Worm (Caenorhabditis elegans) whole organism, L1 larva: ENCODE measurements around the gene sto-6.

Experiments
- ama-1 ChIP-seq: fragments of 150-350 bp; optimal IDR thresholded peaks from 2 replicates; lab custom pipeline; 2014
- blmp-1 ChIP-seq: fragments of 150-350 bp; optimal IDR thresholded peaks from 2 replicates; lab custom pipeline; 2014; ENCODE audit warnings: missing biosample characterization, missing genetic modification characterization
- ceh-90 ChIP-seq: sonication (generic microtip); optimal IDR thresholded peaks from 2 replicates; lab custom pipeline; 2016; ENCODE audit warnings: missing genetic modification characterization, missing compliant biosample characterization
- egl-27 ChIP-seq, 2 experiments: fragments of 150-350 bp in 1 of 2; sonication (generic microtip); optimal IDR thresholded peaks; 3 replicates each; lab custom pipeline; 2017 to 2018; ENCODE audit warnings: missing biosample characterization in 2 of 2, missing genetic modification characterization in 2 of 2, missing genetic modification reagents in 2 of 2
- elt-2 ChIP-seq: sonication (generic microtip); optimal IDR thresholded peaks from 2 replicates; lab custom pipeline; 2016; ENCODE audit warnings: missing genetic modification characterization, mild to moderate bottlenecking, inconsistent platforms, missing compliant biosample characterization, missing genetic modification reagents
- elt-3 ChIP-seq, 6 experiments: fragments of 150-350 bp in 1 of 6; sonication (generic microtip); optimal IDR thresholded peaks; 2 replicates each; lab custom pipeline; 2017 to 2018; ENCODE audit warnings: missing biosample characterization in 6 of 6, missing genetic modification characterization in 6 of 6, inconsistent platforms in 1 of 6
- lsy-2 ChIP-seq, 2 experiments: fragments of 150-350 bp; optimal IDR thresholded peaks; 2 replicates each; lab custom pipeline; 2014; ENCODE audit warnings: missing biosample characterization in 2 of 2, missing genetic modification characterization in 2 of 2
- mdl-1 ChIP-seq, 2 experiments: fragments of 150-350 bp; optimal IDR thresholded peaks; 2 replicates each; lab custom pipeline; 2014 to 2017; ENCODE audit warnings: missing biosample characterization in 2 of 2, missing genetic modification characterization in 2 of 2, inconsistent platforms in 1 of 2
- pqm-1 ChIP-seq: sonication (generic microtip); optimal IDR thresholded peaks from 3 replicates; lab custom pipeline; 2017; ENCODE audit warnings: missing biosample characterization, missing genetic modification characterization
- vab-15 ChIP-seq: sonication (generic microtip); optimal IDR thresholded peaks from 2 replicates; lab custom pipeline; 2017; ENCODE audit warnings: missing genotype, mild to moderate bottlenecking, missing genetic modification characterization, missing compliant biosample characterization

ce11 chrX:11585375-11585774 lies 46.8 kb upstream of the sto-6 start, which contains the start of gene abts-2:
- TF ChIP-seq elt-2 (tag; lab: Kevin White, UChicago) = no peak
- TF ChIP-seq vab-15 = no peak
- TF ChIP-seq ceh-90 (tag; lab: Kevin White, UChicago) = no peak
- no peak for TF ChIP-seq pqm-1 (tag; lab: Kevin White, UChicago)
- TF ChIP-seq mdl-1 (tag; optimal IDR thresholded peaks at IDR 0.05; lab: Kevin White, UChicago) = no peak
- no peak for TF ChIP-seq ama-1 (lab: Kevin White, UChicago)
- TF ChIP-seq elt-3 (tag; optimal IDR thresholded peaks at IDR 0.05; lab: Kevin White, UChicago) = no peak
- TF ChIP-seq blmp-1 = no peak
- TF ChIP-seq egl-27 (tag; optimal IDR thresholded peaks at IDR 0.05; lab: Kevin White, UChicago) = no peak
- no peak for TF ChIP-seq lsy-2 (tag; optimal IDR thresholded peaks at IDR 0.05; lab: Kevin White, UChicago)
